Worm (Caenorhabditis elegans) whole organism, L2 larva: ENCODE measurements around the gene pyr-1.

Source experiments
- ama-1 ChIP-seq: fragments of 150-350 bp; optimal IDR thresholded peaks from 2 replicates; lab custom pipeline; 2018; ENCODE audit warnings: inconsistent platforms
- blmp-1 ChIP-seq: sonication (generic microtip); optimal IDR thresholded peaks from 2 replicates; lab custom pipeline; 2017; ENCODE audit warnings: missing genetic modification characterization, mild to moderate bottlenecking, missing compliant biosample characterization, antibody characterized with exemption, moderate library complexity; ENCODE audit not compliant: insufficient read depth
- lin-13 ChIP-seq: fragments of 150-350 bp; optimal IDR thresholded peaks from 2 replicates; lab custom pipeline; 2014; ENCODE audit warnings: missing biosample characterization, missing genetic modification reagents, missing genetic modification characterization
- snpc-4 ChIP-seq: fragments of 150-350 bp; optimal IDR thresholded peaks from 2 replicates; lab custom pipeline; 2014; ENCODE audit warnings: missing biosample characterization, missing genetic modification characterization
- unc-39 ChIP-seq: fragments of 150-350 bp; optimal IDR thresholded peaks from 2 replicates; lab custom pipeline; 2014; ENCODE audit warnings: missing biosample characterization, missing genetic modification characterization
- unc-55 ChIP-seq: fragments of 150-350 bp; sonication (generic microtip); optimal IDR thresholded peaks from 3 replicates; lab custom pipeline; 2014; ENCODE audit warnings: missing biosample characterization, missing genetic modification reagents, missing genetic modification characterization
- unc-62 ChIP-seq: fragments of 150-350 bp; optimal IDR thresholded peaks from 2 replicates; lab custom pipeline; 2014; ENCODE audit warnings: missing biosample characterization, missing genetic modification reagents, missing genetic modification characterization

ce11 chrII:8611330-8611729 is 39.6 kb upstream of the pyr-1 start:
- TF ChIP-seq ama-1 (no peak), blmp-1 (no peak), lin-13 (GFP tag; lab: Kevin White, UChicago) (no peak), unc-62 (GFP tag; lab: Kevin White, UChicago) (no peak), unc-55 (GFP tag; lab: Kevin White, UChicago) (no peak), snpc-4 (no peak), unc-39 (tag; lab: Kevin White, UChicago) (no peak)
